Worm (Caenorhabditis elegans) whole organism, L1 larva: ENCODE measurements around the gene fbxb-75.

ENCODE experiments used
- ces-1 ChIP-seq: fragments of 150-350 bp; optimal IDR thresholded peaks from 2 replicates; lab custom pipeline; 2014; ENCODE audit warnings: missing biosample characterization, missing genetic modification reagents, missing genetic modification characterization
- nhr-237 ChIP-seq: fragments of 150-350 bp; optimal IDR thresholded peaks from 2 replicates; lab custom pipeline; 2014; ENCODE audit warnings: missing biosample characterization, missing genetic modification characterization
- tbx-2 ChIP-seq: sonication (generic microtip); optimal IDR thresholded peaks from 2 replicates; lab custom pipeline; 2016; ENCODE audit warnings: missing genetic modification characterization, missing compliant biosample characterization

DNA sequence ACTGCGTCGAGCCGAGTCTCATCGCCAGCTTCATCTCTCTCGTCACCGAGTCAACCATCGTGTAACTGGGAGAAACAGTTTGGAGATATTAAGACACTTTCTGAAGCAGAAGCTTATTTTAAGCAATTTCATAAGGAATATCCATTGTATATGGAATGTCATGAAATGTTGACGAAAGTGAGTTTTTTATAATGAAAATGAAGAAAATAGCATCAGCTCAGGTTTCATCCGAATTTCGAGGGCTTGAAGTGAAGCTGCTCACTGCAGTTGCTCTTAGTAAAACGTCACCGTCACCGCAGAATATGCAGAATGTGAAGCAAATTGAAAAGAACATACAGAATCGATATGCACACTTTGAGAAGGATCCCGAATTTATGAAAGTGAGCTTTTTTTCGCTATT lies 27.9 kb downstream of the fbxb-75 start:
- TF ChIP-seq nhr-237: no peak
- TF ChIP-seq tbx-2 (tag; lab: Kevin White, UChicago): no peak
- no peak for TF ChIP-seq ces-1
